Worm (Caenorhabditis elegans): ENCODE measurements around the gene F45H10.5.

Gene F45H10.5

DNA sequence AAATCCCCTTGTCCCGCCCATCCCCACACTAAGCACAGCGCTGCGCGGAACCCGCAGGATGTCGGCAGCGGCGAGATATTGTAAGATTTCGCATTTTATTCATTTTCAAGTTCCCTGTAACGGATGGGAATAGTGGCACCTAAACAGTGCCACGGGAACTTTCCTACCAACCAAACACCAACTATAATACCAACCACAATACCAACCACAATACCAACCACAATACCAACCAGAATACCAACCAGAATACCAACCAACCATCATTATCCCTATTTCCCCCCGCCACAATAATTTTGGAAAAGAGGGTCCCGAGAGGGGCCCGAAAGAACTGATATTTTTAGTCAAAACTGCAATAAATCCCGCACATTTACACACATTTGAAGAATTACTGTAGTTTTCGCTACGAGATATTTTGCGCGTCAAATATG is 20.3 kb downstream of the F45H10.5 start:
- TF ChIP-seq sdc-2 (tag; optimal IDR thresholded peaks at IDR 0.05), result no peak
- no peak for TF ChIP-seq dmd-4 (tag; optimal IDR thresholded peaks at IDR 0.05; ENCODE audit: borderline replicate concordance)
- TF ChIP-seq hlh-13 (GFP tag; optimal IDR thresholded peaks at IDR 0.05), result no peak
- TF ChIP-seq rnt-1 (tag; optimal IDR thresholded peaks at IDR 0.05), result no peak
- TF ChIP-seq che-1 (tag; optimal IDR thresholded peaks at IDR 0.05), result no peak
- TF ChIP-seq dve-1 (tag; optimal IDR thresholded peaks at IDR 0.05), result no peak
- TF ChIP-seq pax-1 (tag; optimal IDR thresholded peaks at IDR 0.05), result no peak
- no peak for TF ChIP-seq ceh-14 (tag; optimal IDR thresholded peaks at IDR 0.05)
- no peak for TF ChIP-seq tbx-7 (tag; optimal IDR thresholded peaks at IDR 0.05)
- TF ChIP-seq madf-2 (tag; optimal IDR thresholded peaks at IDR 0.05), result no peak

- no peak for TF ChIP-seq C08G9.2 (tag; optimal IDR thresholded peaks at IDR 0.05)
- TF ChIP-seq gmeb-2 (tag; optimal IDR thresholded peaks at IDR 0.05), result no peak
- TF ChIP-seq zip-5 (tag; optimal IDR thresholded peaks at IDR 0.05), result no peak
- TF ChIP-seq tbx-7 (tag; optimal IDR thresholded peaks at IDR 0.05), result no peak
- TF ChIP-seq dve-1 (tag; optimal IDR thresholded peaks at IDR 0.05), result no peak
- no peak for TF ChIP-seq nfya-1 (tag; optimal IDR thresholded peaks at IDR 0.05)
- TF ChIP-seq K09A11.1 (tag; optimal IDR thresholded peaks at IDR 0.05; ENCODE audit: insufficient read depth), result no peak
- TF ChIP-seq npax-4 (tag; optimal IDR thresholded peaks at IDR 0.05), result no peak
- TF ChIP-seq hlh-6 (tag; optimal IDR thresholded peaks at IDR 0.05), result no peak
These were observed 27.5 kb downstream of the F45H10.5 start for ce11 chrII:13529131-13529530.

DNA sequence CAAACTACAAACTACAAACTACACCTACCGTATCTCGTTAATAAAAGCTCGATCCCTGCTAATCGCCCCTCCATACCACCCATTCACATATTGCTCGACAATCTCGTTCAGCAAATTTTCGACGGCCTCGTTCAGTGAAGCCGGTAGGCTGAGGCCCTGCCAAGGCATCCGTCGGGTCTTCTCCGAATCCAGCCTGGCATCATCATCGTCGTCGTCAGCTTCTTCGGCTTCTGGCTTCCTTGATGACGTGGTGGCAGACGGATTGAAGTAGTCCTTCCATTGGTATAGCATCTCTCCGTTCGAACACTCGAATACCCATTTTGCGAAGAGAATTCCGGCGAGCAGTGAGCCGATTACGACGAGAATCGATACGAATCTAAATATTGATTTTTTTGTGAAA is 29.0 kb downstream of the F45H10.5 start:
- TF ChIP-seq hlh-15 (tag; optimal IDR thresholded peaks at IDR 0.05) (no peak), ceh-9 (tag; optimal IDR thresholded peaks at IDR 0.05) (no peak), hlh-6 (tag; optimal IDR thresholded peaks at IDR 0.05) (no peak), unc-55 (GFP tag; optimal IDR thresholded peaks at IDR 0.05) (no peak), che-1 (tag; optimal IDR thresholded peaks at IDR 0.05) (no peak), pha-4 (tag; optimal IDR thresholded peaks at IDR 0.05) (no peak), pros-1 (tag; optimal IDR thresholded peaks at IDR 0.05) (no peak), fkh-6 (tag; optimal IDR thresholded peaks at IDR 0.05) (no peak), ceh-45 (GFP tag; IDR thresholded peaks at IDR 0.05) (no peak), gmeb-2 (tag; optimal IDR thresholded peaks at IDR 0.05) (no peak), Y22D7AL.16 (tag; optimal IDR thresholded peaks at IDR 0.05) (no peak), pat-9 (tag; optimal IDR thresholded peaks at IDR 0.05) (no peak), ceh-14 (tag; optimal IDR thresholded peaks at IDR 0.05) (no peak), ceh-31 (tag; optimal IDR thresholded peaks at IDR 0.05) (no peak), fax-1 (tag; optimal IDR thresholded peaks at IDR 0.05) (no peak)

DNA sequence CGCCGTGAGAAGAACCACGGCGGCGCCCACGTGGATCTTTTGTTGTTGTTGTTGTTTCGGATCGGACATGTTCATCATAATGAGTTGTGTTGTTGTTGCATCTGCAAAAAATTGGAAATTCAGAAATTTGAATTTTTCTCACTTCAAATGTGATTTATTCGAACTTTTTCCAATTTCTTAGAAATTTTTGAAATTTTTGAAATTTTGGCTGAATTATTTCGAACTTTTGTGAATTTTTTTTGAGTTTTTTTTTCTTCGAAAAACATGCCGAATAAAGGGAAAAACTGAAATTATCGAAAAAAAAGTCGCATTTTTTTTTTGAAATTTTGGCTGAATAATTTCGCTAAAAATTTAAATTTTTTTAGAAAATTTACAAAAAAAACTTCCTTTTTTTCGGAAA is 29.4 kb downstream of the F45H10.5 start, which contains the start of gene snx-14:
Gene snx-14, minus strand, starts transcription at position 101 of the 400 bp plus-strand sequence.
- TF ChIP-seq tbx-2 (tag; optimal IDR thresholded peaks at IDR 0.05) (no peak), pax-1 (tag; optimal IDR thresholded peaks at IDR 0.05) (no peak), unc-3 (GFP tag; conservative IDR thresholded peaks at IDR 0.05) (no peak), unc-3 (tag; optimal IDR thresholded peaks at IDR 0.05) (no peak), ceh-31 (tag; optimal IDR thresholded peaks at IDR 0.05) (no peak), fkh-6 (tag; optimal IDR thresholded peaks at IDR 0.05) (no peak), lin-11 (tag; optimal IDR thresholded peaks at IDR 0.05) (no peak), fkh-10 (GFP tag; optimal IDR thresholded peaks at IDR 0.05) (no peak), pat-9 (tag; optimal IDR thresholded peaks at IDR 0.05) (no peak), ceh-48 (tag; optimal IDR thresholded peaks at IDR 0.05) (no peak), unc-55 (GFP tag; optimal IDR thresholded peaks at IDR 0.05) (no peak), dmd-4 (tag; optimal IDR thresholded peaks at IDR 0.05; ENCODE audit: borderline replicate concordance) (no peak), T23F11.4 (GFP tag; optimal IDR thresholded peaks at IDR 0.05) (no peak), hlh-8 (tag; optimal IDR thresholded peaks at IDR 0.05) (no peak), che-1 (tag; optimal IDR thresholded peaks at IDR 0.05) (no peak), K09A11.1 (tag; optimal IDR thresholded peaks at IDR 0.05; ENCODE audit: insufficient read depth) (no peak), ztf-16 (tag; optimal IDR thresholded peaks at IDR 0.05) (no peak), ttx-3 (tag; optimal IDR thresholded peaks at IDR 0.05) (no peak), ceh-34 (tag; optimal IDR thresholded peaks at IDR 0.05) (no peak)
